Fruit fly (Drosophila melanogaster) whole organism, embryonic: Measurements from ENCODE around the gene CG42342.

Source experiments
- ATbp ChIP-seq: fragments of 200-800 bp; sonication (Bioruptor generic); optimal IDR thresholded peaks from 2 replicates; lab custom pipeline; 2017; ENCODE audit warnings: missing biosample characterization, mild to moderate bottlenecking, missing genetic modification characterization, missing genetic modification reagents
- Awh ChIP-seq: fragments of 200-800 bp; sonication (Bioruptor generic); IDR thresholded peaks from 2 replicates; pipeline ENCODE4, ENCODE4 v1.3.6; 2022; ENCODE audit warnings: missing biosample characterization, missing genetic modification characterization
- CG10565 ChIP-seq: fragments of 200-800 bp; sonication (Bioruptor generic); optimal IDR thresholded peaks from 3 replicates; lab custom pipeline; 2016; ENCODE audit warnings: missing biosample characterization, mild to moderate bottlenecking, missing genetic modification characterization
- CG13775 ChIP-seq: fragments of 200-800 bp; sonication (Bioruptor generic); optimal IDR thresholded peaks from 3 replicates; lab custom pipeline; 2017; ENCODE audit warnings: missing biosample characterization, mild to moderate bottlenecking, missing genetic modification characterization
- CG14860 ChIP-seq: fragments of 200-800 bp; sonication (Bioruptor generic); IDR thresholded peaks from 3 replicates; pipeline ENCODE4 v1.3.6; 2022; ENCODE audit warnings: missing biosample characterization, missing genetic modification characterization; ENCODE audit not compliant: partially characterized antibody
- CG15011 ChIP-seq: fragments of 200-800 bp; sonication (Bioruptor generic); optimal IDR thresholded peaks from 3 replicates; lab custom pipeline; 2018; ENCODE audit warnings: missing biosample characterization, mild to moderate bottlenecking, missing genetic modification characterization
- CG15073 ChIP-seq: fragments of 200-800 bp; sonication (Bioruptor generic); optimal IDR thresholded peaks from 2 replicates; lab custom pipeline; 2016; ENCODE audit warnings: missing biosample characterization, missing genetic modification characterization
- CG16813 ChIP-seq: fragments of 200-800 bp; sonication (Bioruptor generic); IDR thresholded peaks from 3 replicates; pipeline ENCODE4 v1.3.6; 2022; ENCODE audit warnings: missing biosample characterization, missing genetic modification characterization; ENCODE audit not compliant: partially characterized antibody
- CG17829 ChIP-seq: fragments of 200-800 bp; optimal IDR thresholded peaks from 2 replicates; lab custom pipeline; 2019; ENCODE audit warnings: missing biosample characterization, mild to moderate bottlenecking, missing genetic modification characterization, moderate library complexity
- CG2116 ChIP-seq: fragments of 200-800 bp; sonication (Bioruptor generic); optimal IDR thresholded peaks from 3 replicates; lab custom pipeline; 2018; ENCODE audit warnings: missing biosample characterization, mild to moderate bottlenecking, missing genetic modification characterization
- CG30431 ChIP-seq: fragments of 200-800 bp; sonication (Bioruptor generic); optimal IDR thresholded peaks from 2 replicates; lab custom pipeline; 2017; ENCODE audit warnings: missing biosample characterization, missing genetic modification characterization
- CG32767 ChIP-seq: fragments of 200-800 bp; sonication (Bioruptor generic); IDR thresholded peaks from 2 replicates; pipeline ENCODE4 v1.3.6; 2022; ENCODE audit warnings: missing biosample characterization, missing genetic modification characterization
- CG4617 ChIP-seq: fragments of 200-800 bp; sonication (Bioruptor generic); optimal IDR thresholded peaks from 3 replicates; lab custom pipeline; 2016; ENCODE audit warnings: missing biosample characterization, missing genetic modification characterization, borderline replicate concordance
- CG4730 ChIP-seq: fragments of 200-800 bp; sonication (Bioruptor generic); IDR thresholded peaks from 2 replicates; pipeline ENCODE4 v1.3.6; 2022; ENCODE audit warnings: missing biosample characterization, missing genetic modification characterization
- CG4820 ChIP-seq: fragments of 200-800 bp; sonication (Bioruptor generic); optimal IDR thresholded peaks from 3 replicates; lab custom pipeline; 2016; ENCODE audit warnings: missing biosample characterization, missing genetic modification characterization
- CG5953 ChIP-seq: fragments of 200-800 bp; sonication (Bioruptor generic); IDR thresholded peaks from 2 replicates; pipeline ENCODE4 v1.3.6; 2022; ENCODE audit warnings: missing biosample characterization, missing genetic modification characterization
- CG6254 ChIP-seq: fragments of 200-800 bp; sonication (Bioruptor generic); optimal IDR thresholded peaks from 3 replicates; lab custom pipeline; 2017; ENCODE audit warnings: mild to moderate bottlenecking, missing biosample characterization, missing genetic modification reagents, missing genetic modification characterization
- CG6854 ChIP-seq: fragments of 200-800 bp; sonication (Bioruptor generic); optimal IDR thresholded peaks from 3 replicates; lab custom pipeline; 2017; ENCODE audit warnings: missing biosample characterization, mild to moderate bottlenecking, missing genetic modification characterization
- CG7556 ChIP-seq: fragments of 200-800 bp; sonication (Bioruptor generic); optimal IDR thresholded peaks from 2 replicates; lab custom pipeline; 2017; ENCODE audit warnings: missing biosample characterization, mild to moderate bottlenecking, missing genetic modification characterization
- CG7928 ChIP-seq: fragments of 200-800 bp; sonication (Bioruptor generic); optimal IDR thresholded peaks from 2 replicates; lab custom pipeline; 2017; ENCODE audit warnings: missing biosample characterization, mild to moderate bottlenecking, missing genetic modification characterization
- CG9932 ChIP-seq: fragments of 200-800 bp; sonication (Bioruptor generic); IDR thresholded peaks from 2 replicates; pipeline ENCODE4 v1.3.6; 2022; ENCODE audit warnings: missing biosample characterization, missing genetic modification characterization
- D19A ChIP-seq: fragments of 200-800 bp; optimal IDR thresholded peaks from 3 replicates; lab custom pipeline; 2019; ENCODE audit warnings: missing biosample characterization, mild to moderate bottlenecking, missing genetic modification characterization, moderate library complexity
- Dbx ChIP-seq: fragments of 200-800 bp; sonication (Bioruptor generic); IDR thresholded peaks from 3 replicates; pipeline ENCODE4 v1.3.6; 2022; ENCODE audit warnings: missing biosample characterization, missing genetic modification characterization
- Dll ChIP-seq: fragments of 200-800 bp; sonication (Bioruptor generic); IDR thresholded peaks from 4 replicates; pipeline ENCODE4 v1.3.6; 2022; ENCODE audit warnings: missing biosample characterization, missing genetic modification characterization; ENCODE audit not compliant: partially characterized antibody
- E2f2 ChIP-seq: fragments of 200-800 bp; sonication (Bioruptor generic); IDR thresholded peaks from 2 replicates; pipeline ENCODE4 v1.3.6; 2022; ENCODE audit warnings: missing biosample characterization, missing genetic modification characterization
- HLHmδ ChIP-seq: fragments of 200-800 bp; sonication (Bioruptor generic); optimal IDR thresholded peaks from 2 replicates; lab custom pipeline; 2018; ENCODE audit warnings: missing biosample characterization, mild to moderate bottlenecking, missing genetic modification characterization, moderate library complexity
- Lhr ChIP-seq: fragments of 200-800 bp; sonication (Bioruptor generic); optimal IDR thresholded peaks from 3 replicates; lab custom pipeline; 2017; ENCODE audit warnings: mild to moderate bottlenecking, missing biosample characterization, missing genetic modification reagents, missing genetic modification characterization
- MBD-R2 ChIP-seq: fragments of 200-800 bp; sonication (Bioruptor generic); IDR thresholded peaks from 2 replicates; pipeline ENCODE4 v1.3.6; 2022; ENCODE audit warnings: missing biosample characterization, missing genetic modification characterization
- NfI ChIP-seq: fragments of 200-800 bp; sonication (Bioruptor generic); optimal IDR thresholded peaks from 3 replicates; lab custom pipeline; 2018; ENCODE audit warnings: missing biosample characterization, mild to moderate bottlenecking, missing genetic modification characterization, moderate library complexity
- Rfx ChIP-seq: fragments of 200-800 bp; sonication (Bioruptor generic); IDR thresholded peaks from 2 replicates; pipeline ENCODE4 v1.3.6; 2022; ENCODE audit warnings: missing biosample characterization, missing genetic modification characterization
- Sin3A ChIP-seq: fragments of >200 bp; optimal IDR thresholded peaks from 2 replicates; lab custom pipeline; 2018
- aop ChIP-seq: fragments of 200-800 bp; sonication (Bioruptor generic); IDR thresholded peaks from 2 replicates; pipeline ENCODE4 v1.3.6; 2022; ENCODE audit warnings: missing biosample characterization, missing genetic modification characterization
- ato ChIP-seq: fragments of 200-800 bp; sonication (Bioruptor generic); IDR thresholded peaks from 2 replicates; pipeline ENCODE4 v1.3.6; 2022; ENCODE audit warnings: missing biosample characterization, missing genetic modification characterization; ENCODE audit not compliant: partially characterized antibody
- ci ChIP-seq: fragments of 200-800 bp; sonication (Bioruptor generic); IDR thresholded peaks from 3 replicates; pipeline ENCODE4 v1.3.6; 2022; ENCODE audit warnings: missing biosample characterization, missing genetic modification characterization
- crc ChIP-seq: fragments of 200-800 bp; sonication (Bioruptor generic); optimal IDR thresholded peaks from 2 replicates; lab custom pipeline; 2016; ENCODE audit warnings: missing biosample characterization, missing genetic modification characterization
- disco-r ChIP-seq: fragments of 200-800 bp; sonication (Bioruptor generic); optimal IDR thresholded peaks from 2 replicates; lab custom pipeline; 2016; ENCODE audit warnings: missing biosample characterization, missing genetic modification characterization
- fd102C ChIP-seq: fragments of 200-800 bp; sonication (Bioruptor generic); optimal IDR thresholded peaks from 2 replicates; lab custom pipeline; 2018; ENCODE audit warnings: missing biosample characterization, mild to moderate bottlenecking, missing genetic modification characterization, moderate library complexity
- gsb ChIP-seq: fragments of 200-800 bp; sonication (Bioruptor generic); IDR thresholded peaks from 2 replicates; pipeline ENCODE4 v1.3.6; 2022; ENCODE audit warnings: missing biosample characterization, missing genetic modification characterization
- hbn ChIP-seq: fragments of 200-800 bp; sonication (Bioruptor generic); IDR thresholded peaks from 2 replicates; pipeline ENCODE4 v1.3.6; 2022; ENCODE audit warnings: missing biosample characterization, missing genetic modification characterization; ENCODE audit not compliant: partially characterized antibody
- jing ChIP-seq: fragments of 200-800 bp; sonication (Bioruptor generic); optimal IDR thresholded peaks from 2 replicates; lab custom pipeline; 2018; ENCODE audit warnings: missing biosample characterization, mild to moderate bottlenecking, missing genetic modification characterization
- nerfin-2 ChIP-seq: fragments of 200-800 bp; sonication (Bioruptor generic); IDR thresholded peaks from 2 replicates; pipeline ENCODE4 v1.3.6; 2022; ENCODE audit warnings: missing biosample characterization, missing genetic modification characterization; ENCODE audit not compliant: partially characterized antibody
- nmo ChIP-seq: fragments of 200-800 bp; sonication (Bioruptor generic); optimal IDR thresholded peaks from 2 replicates; lab custom pipeline; 2018; ENCODE audit warnings: missing biosample characterization, mild to moderate bottlenecking, missing genetic modification characterization, moderate library complexity
- pho ChIP-seq: fragments of 200-800 bp; sonication (Bioruptor generic); optimal IDR thresholded peaks from 2 replicates; lab custom pipeline; 2016; ENCODE audit warnings: missing biosample characterization, missing genetic modification characterization
- phol ChIP-seq: fragments of 200-800 bp; sonication (Bioruptor generic); optimal IDR thresholded peaks from 3 replicates; lab custom pipeline; 2018; ENCODE audit warnings: missing biosample characterization, mild to moderate bottlenecking, missing genetic modification characterization, moderate library complexity
- row ChIP-seq: fragments of 200-800 bp; sonication (Bioruptor generic); IDR thresholded peaks from 3 replicates; pipeline ENCODE4 v1.3.6; 2022; ENCODE audit warnings: missing biosample characterization, missing genetic modification characterization
- stwl ChIP-seq: fragments of 200-800 bp; sonication (Bioruptor generic); optimal IDR thresholded peaks from 3 replicates; lab custom pipeline; 2018; ENCODE audit warnings: missing biosample characterization, mild to moderate bottlenecking, missing genetic modification characterization, moderate library complexity
- tap ChIP-seq: fragments of 200-800 bp; optimal IDR thresholded peaks from 3 replicates; lab custom pipeline; 2019; ENCODE audit warnings: missing biosample characterization, mild to moderate bottlenecking, missing genetic modification characterization, moderate library complexity
- twi ChIP-seq: fragments of 200-800 bp; optimal IDR thresholded peaks from 2 replicates; lab custom pipeline; 2019; ENCODE audit warnings: missing biosample characterization, mild to moderate bottlenecking, missing genetic modification characterization, moderate library complexity
- unc-4 ChIP-seq: fragments of 200-800 bp; sonication (Bioruptor generic); IDR thresholded peaks from 2 replicates; pipeline ENCODE4 v1.3.6; 2022; ENCODE audit warnings: missing biosample characterization, missing genetic modification characterization; ENCODE audit not compliant: partially characterized antibody
- vnd ChIP-seq: fragments of 200-800 bp; sonication (Bioruptor generic); IDR thresholded peaks from 3 replicates; pipeline ENCODE4 v1.3.6; 2022; ENCODE audit warnings: missing biosample characterization, missing genetic modification characterization; ENCODE audit not compliant: partially characterized antibody

The CG42342 gene

dm6 chr3R:16453597-16453996 is 49.0 kb upstream of the CG42342 start, which contains the start of gene Pak3 (continued):
- peak; percentile 3 for TF ChIP-seq NfI
- peak; percentile 49 for TF ChIP-seq nmo
- peak; percentile 63 for TF ChIP-seq vnd (GFP tag; lab: Robert Waterston, UW)
- TF ChIP-seq phol (tag; lab: Kevin White, UChicago): peak; percentile 4
- TF ChIP-seq CG4617: peak; percentile 84
- TF ChIP-seq Dll (GFP tag; lab: Robert Waterston, UW): peak; percentile 60; the same call in 3 of the 4 replicates
- no peak for TF ChIP-seq HLHmδ (GFP tag; lab: Kevin White, UChicago)
- no peak for TF ChIP-seq gsb (GFP tag; lab: Robert Waterston, UW)
- TF ChIP-seq CG6254 (GFP tag; lab: Kevin White, UChicago): no peak
- TF ChIP-seq CG9932 (GFP tag; lab: Robert Waterston, UW): peak; percentile 32; the same call in 1 of the 2 replicates
- TF ChIP-seq ci (GFP tag; lab: Robert Waterston, UW): peak; percentile 32; the same call in 1 of the 3 replicates
- peak; percentile 80 for TF ChIP-seq hbn (GFP tag; lab: Robert Waterston, UW)
- TF ChIP-seq row: peak; percentile 51; the same call in 1 of the 3 replicates
- peak; percentile 51; the same call in 1 of the 2 replicates for TF ChIP-seq ato (GFP tag; lab: Robert Waterston, UW)
- no peak for TF ChIP-seq aop
- TF ChIP-seq CG2116 (GFP tag; lab: Kevin White, UChicago): peak; percentile 60
- peak; percentile 68 for TF ChIP-seq E2f2
- TF ChIP-seq pho (GFP tag; lab: Kevin White, UChicago): no peak
- TF ChIP-seq CG32767 (GFP tag; lab: Robert Waterston, UW): no peak
- TF ChIP-seq disco-r (GFP tag; lab: Kevin White, UChicago): no peak
- TF ChIP-seq CG16813 (GFP tag; lab: Robert Waterston, UW): peak; percentile 63
- TF ChIP-seq CG17829 (tag; lab: Kevin White, UChicago): peak; percentile 53
- TF ChIP-seq fd102C: no peak
- TF ChIP-seq CG15073: no peak
- TF ChIP-seq CG6854 (GFP tag; lab: Kevin White, UChicago): no peak
- TF ChIP-seq Lhr: peak; percentile 32
- TF ChIP-seq CG4820 (GFP tag; lab: Kevin White, UChicago): no peak
- TF ChIP-seq CG10565 (GFP tag; lab: Kevin White, UChicago): no peak
- TF ChIP-seq CG30431 (GFP tag; lab: Kevin White, UChicago): no peak
- TF ChIP-seq CG5953 (GFP tag; lab: Robert Waterston, UW): 0 out of 2 replicates have a peak, but pooled peaks have one; percentile 26
- peak; percentile 77 for TF ChIP-seq stwl
- 0 out of 3 replicates have a peak, but pooled peaks have one; percentile 23 for TF ChIP-seq Dbx (GFP tag; lab: Robert Waterston, UW)
- peak; percentile 53; the same call in 1 of the 3 replicates for TF ChIP-seq CG14860
- TF ChIP-seq twi (tag; lab: Kevin White, UChicago): no peak
- no peak for TF ChIP-seq CG15011 (GFP tag; lab: Kevin White, UChicago)
- peak; percentile 6; the same call in 1 of the 2 replicates for TF ChIP-seq Rfx (GFP tag; lab: Robert Waterston, UW)
- TF ChIP-seq tap (tag; lab: Kevin White, UChicago): peak; percentile 16
- no peak for TF ChIP-seq jing
- peak; percentile 7 for TF ChIP-seq D19A (tag; lab: Kevin White, UChicago)
- TF ChIP-seq unc-4 (GFP tag; lab: Robert Waterston, UW): peak; percentile 79
- TF ChIP-seq CG4730 (GFP tag; lab: Robert Waterston, UW): no peak
- TF ChIP-seq CG7556 (GFP tag; lab: Kevin White, UChicago): no peak
- peak; percentile 9; the same call in 1 of the 2 replicates for TF ChIP-seq nerfin-2 (GFP tag; lab: Robert Waterston, UW)
- 0 out of 2 replicates have a peak, but pooled peaks have one; percentile 10 for TF ChIP-seq Awh
- peak; percentile 10 for TF ChIP-seq Sin3A (lab: Kevin White, UChicago)
- TF ChIP-seq CG13775 (GFP tag; lab: Kevin White, UChicago): peak; percentile 46
- TF ChIP-seq crc (GFP tag; lab: Kevin White, UChicago): no peak
- no peak for TF ChIP-seq ATbp (GFP tag; lab: Kevin White, UChicago)
- TF ChIP-seq CG7928 (GFP tag; lab: Kevin White, UChicago): peak; percentile 3
- peak; percentile 53; the same call in 1 of the 2 replicates for TF ChIP-seq MBD-R2 (GFP tag; lab: Robert Waterston, UW)
